Worm (Caenorhabditis elegans) whole organism, dauer: ENCODE measurements around the gene F46H5.3.

Experiments
- unc-62 ChIP-seq: sonication (generic microtip); optimal IDR thresholded peaks from 2 replicates; lab custom pipeline; 2017; ENCODE audit warnings: missing biosample characterization, missing genetic modification reagents, missing genetic modification characterization

Gene F46H5.3

DNA sequence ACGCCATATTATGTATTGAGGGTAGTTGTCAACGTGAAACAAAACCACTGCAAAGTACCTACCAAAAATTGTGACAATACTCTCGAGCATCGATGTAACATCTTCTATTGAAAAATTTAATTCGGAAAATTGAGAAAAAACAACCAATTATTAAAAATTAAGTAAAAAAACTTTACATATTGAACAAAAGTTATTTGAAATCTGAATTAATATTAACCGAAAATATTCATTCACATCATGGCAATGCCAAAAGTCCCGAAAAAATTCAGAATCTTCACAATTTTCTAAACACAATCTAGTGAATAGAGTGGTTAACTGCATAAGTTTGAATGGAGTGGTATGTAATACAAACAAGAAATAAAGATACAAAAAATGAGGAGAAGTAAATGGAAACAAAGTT, at the start of gene F46H5.3:
Gene F46H5.3, minus strand, starts transcription at position 101 of the 400 bp plus-strand sequence.
- TF ChIP-seq unc-62 (GFP tag; lab: Kevin White, UChicago): no peak

DNA sequence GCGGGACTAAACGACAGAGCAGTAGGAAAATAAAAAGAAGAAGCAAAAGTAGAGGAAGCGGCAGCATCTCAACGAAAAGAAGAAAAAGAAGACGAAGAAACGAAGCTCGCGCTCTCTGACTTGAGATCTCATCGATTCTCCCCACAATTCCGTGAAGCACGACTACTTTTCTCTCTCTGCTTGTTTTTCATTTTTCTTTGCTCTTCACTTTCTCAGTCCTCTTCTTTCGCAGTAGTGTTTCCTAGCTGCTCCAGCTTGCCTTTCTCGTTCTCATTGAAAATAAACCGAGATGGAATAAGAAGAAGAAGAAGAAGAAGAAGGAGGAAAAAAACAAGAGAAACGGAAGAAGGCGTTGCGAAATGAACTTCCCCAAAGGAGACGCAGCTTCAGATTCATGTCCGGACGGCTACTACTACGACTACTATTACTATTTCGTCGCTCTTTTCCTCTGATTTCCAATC, 46.3 kb upstream of the F46H5.3 start:
- no peak for TF ChIP-seq unc-62 (GFP tag; lab: Kevin White, UChicago)

DNA sequence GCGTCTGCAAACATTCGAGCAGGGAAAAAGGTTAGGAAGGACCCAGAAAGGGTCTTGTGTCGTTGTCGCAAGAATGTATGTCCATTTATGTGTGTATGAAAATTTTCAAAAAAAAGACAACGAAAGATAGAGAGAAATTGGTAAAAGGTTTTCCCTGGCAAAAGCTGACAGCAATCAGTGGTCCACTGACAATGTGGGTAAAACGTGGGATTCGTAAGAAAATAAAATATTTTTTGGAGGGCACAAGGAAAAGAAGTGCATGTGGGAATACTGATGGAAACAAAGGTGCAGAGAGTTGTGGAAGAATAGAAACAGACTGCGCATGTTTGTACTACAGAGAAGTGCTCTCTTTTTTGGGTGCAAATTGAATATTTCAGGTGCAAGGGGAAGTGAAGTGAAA, 44.7 kb upstream of the F46H5.3 start:
- TF ChIP-seq unc-62 (GFP tag; lab: Kevin White, UChicago): no peak

- no peak for TF ChIP-seq unc-62 (GFP tag; lab: Kevin White, UChicago)
Observed at ce11 chrX:7281347-7281746, 42.9 kb upstream of the F46H5.3 start.

ce11 chrX:7279671-7280389, 41.4 kb upstream of the F46H5.3 start, which contains the start of gene unc-10:
Gene unc-10 (minus strand): TSS chrX:7280322.
- TF ChIP-seq unc-62 (GFP tag; lab: Kevin White, UChicago): no peak

ce11 chrX:7278095-7278494, 39.6 kb upstream of the F46H5.3 start:
- TF ChIP-seq unc-62 (GFP tag; lab: Kevin White, UChicago): no peak

DNA sequence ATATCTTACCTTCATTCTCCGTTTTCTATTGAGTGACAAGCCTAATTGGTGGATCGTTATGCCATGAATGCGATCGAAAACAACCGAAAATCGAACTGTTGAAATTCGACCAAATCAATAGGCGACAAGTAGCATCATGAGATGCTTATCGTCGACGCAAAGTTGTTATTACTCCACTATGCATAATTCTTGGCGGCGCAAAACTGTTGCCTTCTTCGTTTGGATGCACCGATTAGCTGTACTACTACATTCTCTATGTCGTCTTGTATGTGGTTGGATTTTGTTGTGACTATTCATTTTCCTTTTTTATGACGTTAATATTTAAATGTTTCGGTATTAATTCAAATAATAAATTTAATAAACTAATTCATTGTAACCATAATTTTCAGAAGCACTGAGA, 33.5 kb upstream of the F46H5.3 start, which contains the start of gene F46H5.11:
Gene F46H5.11, minus strand, starts transcription at position 101 of the 400 bp plus-strand sequence.
- no peak for TF ChIP-seq unc-62 (GFP tag; lab: Kevin White, UChicago)

DNA sequence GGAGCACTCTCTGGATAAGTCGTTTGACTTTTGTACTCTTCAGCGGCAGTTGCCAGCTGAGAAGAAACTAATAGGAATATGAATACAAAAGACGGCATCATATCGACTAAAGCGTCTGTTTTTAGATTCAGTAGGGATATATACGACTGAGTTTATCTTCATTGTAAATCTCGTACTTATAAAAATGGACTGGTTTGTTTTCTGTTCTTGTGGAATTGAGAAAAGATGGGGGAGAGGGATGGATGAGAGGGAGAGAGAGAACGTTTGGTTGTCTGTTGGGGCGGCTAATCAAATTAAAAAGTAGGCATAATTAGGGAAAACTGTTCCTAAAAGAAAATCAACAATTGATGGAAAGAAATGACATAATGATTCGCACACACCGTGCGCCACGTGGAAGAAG, 30.9 kb upstream of the F46H5.3 start, which contains the start of gene grd-7:
Gene grd-7, minus strand, starts transcription at position 101 of the 400 bp plus-strand sequence.
- no peak for TF ChIP-seq unc-62 (GFP tag; lab: Kevin White, UChicago)

DNA sequence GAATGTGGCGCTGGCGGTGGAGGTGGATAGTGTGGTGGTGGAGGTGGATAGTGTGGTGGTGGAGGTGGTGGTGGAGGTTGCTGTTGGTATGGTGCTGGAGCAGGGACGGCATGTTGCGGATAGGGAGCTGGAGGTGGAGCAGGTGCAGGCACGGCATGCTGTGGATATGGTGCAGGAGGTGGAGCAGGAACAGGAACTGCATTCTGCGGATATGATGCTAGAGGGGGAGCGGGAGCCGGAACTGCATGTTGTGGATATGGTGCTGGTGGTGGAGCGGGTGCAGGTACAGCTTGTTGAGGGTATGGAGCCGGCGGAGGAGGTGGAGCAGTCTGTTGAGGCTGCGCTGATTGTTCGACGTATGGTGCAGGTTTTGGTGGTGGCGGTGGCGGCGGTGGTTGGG, 30.5 kb upstream of the F46H5.3 start:
- no peak for TF ChIP-seq unc-62 (GFP tag; lab: Kevin White, UChicago)

DNA sequence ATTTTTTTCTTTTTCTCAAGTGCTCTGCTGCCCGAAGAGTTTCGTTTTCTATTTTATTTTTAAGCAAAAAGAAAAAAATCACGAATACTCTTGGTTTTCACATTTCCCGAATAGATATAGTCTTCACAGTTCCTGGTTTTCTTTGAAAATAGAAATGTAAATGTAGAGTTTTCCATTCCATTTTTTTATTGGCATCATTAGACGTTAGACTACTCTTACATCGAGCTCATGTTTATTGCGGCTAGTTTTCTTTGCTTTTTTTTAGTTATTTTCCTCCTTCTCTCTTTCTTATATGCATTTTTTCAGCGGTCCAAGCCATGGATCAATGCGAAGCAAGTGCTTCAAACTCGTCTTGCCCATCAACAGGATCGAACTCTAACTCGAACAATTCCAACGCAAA, 26.9 kb upstream of the F46H5.3 start, which contains the start of gene F46H5.2:
Gene F46H5.2, plus strand, starts transcription at position 301 of the 400 bp plus-strand sequence.
- TF ChIP-seq unc-62 (GFP tag; lab: Kevin White, UChicago): no peak

DNA sequence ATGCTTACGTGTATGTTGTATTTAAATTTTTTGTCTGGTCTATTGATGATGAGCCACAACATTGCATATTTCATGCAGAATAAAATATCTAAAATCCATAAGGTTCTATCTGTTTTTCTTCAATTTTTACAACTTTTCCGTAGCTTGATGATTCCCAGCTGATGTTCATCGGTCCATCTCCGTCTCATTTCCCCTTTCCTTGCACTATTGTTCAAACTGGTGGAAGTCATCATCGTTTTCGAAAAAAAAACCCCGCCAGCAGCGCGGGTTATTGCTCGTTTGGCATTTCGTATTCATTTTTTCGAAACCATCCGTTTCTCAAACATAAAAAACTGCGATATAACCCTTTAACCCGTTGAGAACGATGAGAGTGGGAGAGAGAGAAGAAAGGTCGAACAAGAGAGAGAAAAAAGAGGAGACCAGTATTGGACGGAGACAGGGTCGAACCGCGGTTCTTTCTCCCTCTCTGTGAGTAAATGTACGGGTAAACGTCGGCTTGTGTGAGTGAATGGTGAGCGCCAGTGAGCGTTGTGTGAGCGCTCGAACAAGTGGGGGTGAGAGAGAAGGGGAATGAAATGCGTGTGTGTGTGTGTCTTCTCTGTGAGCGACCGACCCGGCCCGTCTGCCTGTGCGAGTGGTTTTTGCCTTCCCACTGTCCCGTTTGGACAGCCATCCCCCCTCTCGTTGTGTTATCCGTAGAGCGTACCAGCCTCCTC, 26.3 kb upstream of the F46H5.3 start:
- TF ChIP-seq unc-62 (GFP tag; lab: Kevin White, UChicago): no peak

- TF ChIP-seq unc-62 (GFP tag; lab: Kevin White, UChicago): no peak
Observed at ce11 chrX:7260327-7261019, 22.0 kb upstream of the F46H5.3 start, which contains the start of gene lact-1. Gene lact-1 (minus strand): TSS chrX:7260377.

- TF ChIP-seq unc-62 (GFP tag; lab: Kevin White, UChicago): no peak
Observed at ce11 chrX:7256891-7257290, 18.4 kb upstream of the F46H5.3 start, which contains the start of gene F46H5.5. Gene F46H5.5 (minus strand): TSS chrX:7256991.

ce11 chrX:7254558-7254957, 16.1 kb upstream of the F46H5.3 start, which contains the start of gene F46H5.4:
Gene F46H5.4 (minus strand): TSS chrX:7254610.
- no peak for TF ChIP-seq unc-62 (GFP tag; lab: Kevin White, UChicago)

ce11 chrX:7244756-7245155, 6.3 kb upstream of the F46H5.3 start:
- TF ChIP-seq unc-62 (GFP tag; lab: Kevin White, UChicago): no peak
